Worm (Caenorhabditis elegans): ENCODE results near the gene trm-2A.

trm-2A gene

ce11 chrV:858841-859456 is 45.8 kb upstream of the trm-2A start:
- TF ChIP-seq ceh-83 (GFP tag; optimal IDR thresholded peaks at IDR 0.05) (peak; percentile 48), ceh-43 (GFP tag; optimal IDR thresholded peaks at IDR 0.05) (no peak)

- TF ChIP-seq nhr-12 (tag; optimal IDR thresholded peaks at IDR 0.05), result no peak
- no peak for TF ChIP-seq elt-1 (tag; optimal IDR thresholded peaks at IDR 0.05; ENCODE audit: borderline replicate concordance, insufficient read depth)
- no peak for TF ChIP-seq lin-13 (tag; optimal IDR thresholded peaks at IDR 0.05)
- TF ChIP-seq ces-1 (GFP tag; optimal IDR thresholded peaks at IDR 0.05), result no peak
- no peak for TF ChIP-seq ceh-43 (GFP tag; optimal IDR thresholded peaks at IDR 0.05)
- no peak for TF ChIP-seq M03D4.4 (tag; optimal IDR thresholded peaks at IDR 0.05)
- no peak for TF ChIP-seq tbx-8 (GFP tag; optimal IDR thresholded peaks at IDR 0.05)
- TF ChIP-seq drap-1 (GFP tag; optimal IDR thresholded peaks at IDR 0.05), result no peak
- TF ChIP-seq elt-3 (tag; optimal IDR thresholded peaks at IDR 0.05), result no peak
- TF ChIP-seq nhr-237 (tag; optimal IDR thresholded peaks at IDR 0.05), result no peak
- no peak for TF ChIP-seq hlh-1 (tag; optimal IDR thresholded peaks at IDR 0.05)
- TF ChIP-seq blmp-1 (tag; optimal IDR thresholded peaks at IDR 0.05), result no peak
- TF ChIP-seq mep-1 (tag; optimal IDR thresholded peaks at IDR 0.05), result no peak
- TF ChIP-seq mab-5 (tag; optimal IDR thresholded peaks at IDR 0.05), result no peak
- TF ChIP-seq sptf-1 (tag; optimal IDR thresholded peaks at IDR 0.05), result no peak
- TF ChIP-seq flh-1 (GFP tag; optimal IDR thresholded peaks at IDR 0.05), result no peak
These were observed 38.0 kb upstream of the trm-2A start, which contains the start of gene T02B11.3 for ce11 chrV:866729-867128. T02B11.3 (minus strand) TSS chrV:866829.

- TF ChIP-seq ces-1 (GFP tag; optimal IDR thresholded peaks at IDR 0.05) (no peak), nhr-12 (tag; optimal IDR thresholded peaks at IDR 0.05) (no peak), ceh-39 (tag; optimal IDR thresholded peaks at IDR 0.05) (no peak), sem-2 (GFP tag; optimal IDR thresholded peaks at IDR 0.05) (no peak), lin-13 (tag; optimal IDR thresholded peaks at IDR 0.05) (no peak), flh-1 (GFP tag; optimal IDR thresholded peaks at IDR 0.05) (no peak), zip-8 (tag; optimal IDR thresholded peaks at IDR 0.05) (no peak), nhr-28 (tag; optimal IDR thresholded peaks at IDR 0.05) (no peak), pha-4 (tag; optimal IDR thresholded peaks at IDR 0.05) (no peak), tbx-8 (GFP tag; optimal IDR thresholded peaks at IDR 0.05) (no peak), cnd-1 (tag; optimal IDR thresholded peaks at IDR 0.05) (no peak), lsy-2 (tag; optimal IDR thresholded peaks at IDR 0.05) (no peak), unc-62 (GFP tag; optimal IDR thresholded peaks at IDR 0.05) (no peak), M03D4.4 (tag; optimal IDR thresholded peaks at IDR 0.05) (no peak), drap-1 (GFP tag; optimal IDR thresholded peaks at IDR 0.05) (no peak), nhr-2 (tag; optimal IDR thresholded peaks at IDR 0.05) (no peak), mls-2 (tag; optimal IDR thresholded peaks at IDR 0.05) (no peak), unc-120 (tag; optimal IDR thresholded peaks at IDR 0.05; ENCODE audit: poor library complexity, severe bottlenecking) (no peak), lin-32 (GFP tag; optimal IDR thresholded peaks at IDR 0.05) (no peak)
These were observed 33.7 kb upstream of the trm-2A start, which contains the start of gene T02B11.4 for ce11 chrV:871029-871428. T02B11.4 (minus strand) TSS chrV:871129.

ce11 chrV:875945-876344 is 28.8 kb upstream of the trm-2A start, which contains the start of gene T02B11.9:
T02B11.9 (plus strand) TSS chrV:876245.
- TF ChIP-seq snpc-4 (tag; optimal IDR thresholded peaks at IDR 0.05), result no peak
- no peak for TF ChIP-seq mls-2 (tag; optimal IDR thresholded peaks at IDR 0.05)
- TF ChIP-seq unc-120 (tag; optimal IDR thresholded peaks at IDR 0.05; ENCODE audit: poor library complexity, severe bottlenecking), result no peak
- TF ChIP-seq unc-39 (tag; optimal IDR thresholded peaks at IDR 0.05), result no peak
- TF ChIP-seq hlh-1 (tag; optimal IDR thresholded peaks at IDR 0.05), result no peak

- TF ChIP-seq ces-1 (GFP tag; optimal IDR thresholded peaks at IDR 0.05) (no peak), lsy-2 (tag; optimal IDR thresholded peaks at IDR 0.05) (no peak), sem-2 (GFP tag; optimal IDR thresholded peaks at IDR 0.05) (no peak), tbx-8 (GFP tag; optimal IDR thresholded peaks at IDR 0.05) (no peak), nhr-2 (tag; optimal IDR thresholded peaks at IDR 0.05) (no peak), lin-32 (GFP tag; optimal IDR thresholded peaks at IDR 0.05) (no peak), snpc-4 (tag; optimal IDR thresholded peaks at IDR 0.05) (no peak), sptf-1 (tag; optimal IDR thresholded peaks at IDR 0.05) (no peak), ham-2 (GFP tag; optimal IDR thresholded peaks at IDR 0.05) (no peak), ceh-39 (tag; optimal IDR thresholded peaks at IDR 0.05) (no peak), mab-5 (tag; optimal IDR thresholded peaks at IDR 0.05) (no peak)
These were observed 26.2 kb upstream of the trm-2A start, which contains the start of gene T02B11.8 for ce11 chrV:878567-878966. T02B11.8 (minus strand) TSS chrV:878667.
